Fruit fly (Drosophila melanogaster) ovary, adult (tissue): ENCODE results near the gene gb.

Experiments used
- CG17801 ChIP-seq: fragments of 200-800 bp; optimal IDR thresholded peaks from 2 replicates; lab custom pipeline; 2019; ENCODE audit warnings: missing biosample characterization, mild to moderate bottlenecking, missing genetic modification characterization, moderate library complexity; ENCODE audit not compliant: partially characterized antibody

Gene gb

dm6 chr3R:27106134-27106694 lies 5.9 kb downstream of the gb start, which contains the start of gene CAH9:
TSS of gene CAH9 (minus strand) at chr3R:27106184.
- no peak for TF ChIP-seq CG17801

dm6 chr3R:27105439-27105838 lies 6.6 kb downstream of the gb start:
- TF ChIP-seq CG17801: no peak

dm6 chr3R:27100930-27101329 lies 11.1 kb downstream of the gb start, which contains the start of gene Jhbp11:
TSS of gene Jhbp11 (plus strand) at chr3R:27101230.
- TF ChIP-seq CG17801: no peak

dm6 chr3R:27099579-27099978 lies 12.5 kb downstream of the gb start, which contains the start of gene eater:
TSS of gene eater (minus strand) at chr3R:27099679.
- no peak for TF ChIP-seq CG17801

dm6 chr3R:27098638-27099037 lies 13.4 kb downstream of the gb start:
- no peak for TF ChIP-seq CG17801

- TF ChIP-seq CG17801: no peak
Measured at dm6 chr3R:27094233-27094632, 17.8 kb downstream of the gb start, which contains the start of gene CG14259. TSS of gene CG14259 (plus strand) at chr3R:27094533.

- TF ChIP-seq CG17801: no peak
Measured at dm6 chr3R:27092843-27093242, 19.2 kb downstream of the gb start, which contains the start of gene CG14258. TSS of gene CG14258 (plus strand) at chr3R:27093143.

- no peak for TF ChIP-seq CG17801
Measured at dm6 chr3R:27092263-27092662, 19.8 kb downstream of the gb start.

dm6 chr3R:27091106-27091505 lies 21.0 kb downstream of the gb start, which contains the start of gene Cpr97Eb:
TSS of gene Cpr97Eb (minus strand) at chr3R:27091130.
- no peak for TF ChIP-seq CG17801

- TF ChIP-seq CG17801: no peak
Measured at dm6 chr3R:27087549-27087948, 24.5 kb downstream of the gb start, which contains the start of gene Cpr97Ea. TSS of gene Cpr97Ea (minus strand) at chr3R:27087778.

dm6 chr3R:27084528-27085052 lies 27.5 kb downstream of the gb start:
- TF ChIP-seq CG17801: no peak

- TF ChIP-seq CG17801: no peak
Measured at dm6 chr3R:27082752-27083151, 29.3 kb downstream of the gb start.

dm6 chr3R:27076618-27077017 lies 35.5 kb downstream of the gb start:
- TF ChIP-seq CG17801: no peak

dm6 chr3R:27075694-27076093 lies 36.4 kb downstream of the gb start, which contains the start of gene CG14257:
TSS of gene CG14257 (plus strand) at chr3R:27075870.
- no peak for TF ChIP-seq CG17801

dm6 chr3R:27070906-27071498 lies 41.1 kb downstream of the gb start:
- TF ChIP-seq CG17801: no peak

dm6 chr3R:27069810-27070625 lies 42.1 kb downstream of the gb start, which contains the start of gene spz:
TSS of gene spz (minus strand) at chr3R:27070070.
- TF ChIP-seq CG17801: peak; percentile 23

dm6 chr3R:27069201-27069600 lies 42.9 kb downstream of the gb start:
- no peak for TF ChIP-seq CG17801
